Worm (Caenorhabditis elegans): ENCODE measurements around the gene str-173.

ce11 chrIV:4811863-4812262 is 49.7 kb upstream of the str-173 start, which contains the start of gene srw-95:
- no peak for TF ChIP-seq pbrm-1 (GFP tag; IDR thresholded peaks at IDR 0.05)
- no peak for TF ChIP-seq rec-8 (tag; optimal IDR thresholded peaks at IDR 0.05)
- TF ChIP-seq sptf-2 (GFP tag; optimal IDR thresholded peaks at IDR 0.05), result no peak
- TF ChIP-seq F10E7.11 (tag; optimal IDR thresholded peaks at IDR 0.05), result no peak
- TF ChIP-seq snpc-4 (GFP tag; optimal IDR thresholded peaks at IDR 0.05), result no peak
- TF ChIP-seq snpc-4 (tag; optimal IDR thresholded peaks at IDR 0.05), result peak in 2 of 4 experiments; percentile 51 to 81
- peak; percentile 59 for TF ChIP-seq F49E8.2 (tag; optimal IDR thresholded peaks at IDR 0.05; ENCODE audit: insufficient read depth)
- no peak for TF ChIP-seq unc-62 (GFP tag; optimal IDR thresholded peaks at IDR 0.05)
- TF ChIP-seq repo-1 (tag; optimal IDR thresholded peaks at IDR 0.05), result no peak
- TF ChIP-seq nhr-80 (tag; optimal IDR thresholded peaks at IDR 0.05), result no peak
- no peak for TF ChIP-seq fkh-3 (tag; optimal IDR thresholded peaks at IDR 0.05)

Measured in whole organism, young adult.